Worm (Caenorhabditis elegans): ENCODE data around the gene dex-1.

- TF ChIP-seq ztf-28 (GFP tag; IDR thresholded peaks at IDR 0.05) (no peak), ama-1 (optimal IDR thresholded peaks at IDR 0.05) (no peak), ama-1 (GFP tag; optimal IDR thresholded peaks at IDR 0.05) (peak in 1 of 2 experiments; percentile 31), ceh-27 (GFP tag; optimal IDR thresholded peaks at IDR 0.05) (peak; percentile 61), nhr-179 (tag; optimal IDR thresholded peaks at IDR 0.05) (no peak), mxl-1 (tag; optimal IDR thresholded peaks at IDR 0.05) (no peak), egl-18 (GFP tag; IDR thresholded peaks at IDR 0.05) (no peak), lin-26 (GFP tag; IDR thresholded peaks at IDR 0.05) (0 out of 2 replicates have a peak, but pooled peaks have one; percentile 41), hmg-20 (GFP tag; IDR thresholded peaks at IDR 0.05) (no peak), lsy-27 (tag; optimal IDR thresholded peaks at IDR 0.05; ENCODE audit: borderline replicate concordance, insufficient read depth) (no peak), snpc-3.4 (tag; optimal IDR thresholded peaks at IDR 0.05) (peak; percentile 88)
Observed at ce11 chrIII:5554884-5555500, 29.1 kb downstream of the dex-1 start, which contains the start of the genes nmad-1 and hach-1.

Measured in whole organism, young adult.